Worm (Caenorhabditis elegans) whole organism, young adult: ENCODE results near the gene C32H11.3.

Source experiments
- F39B2.1 ChIP-seq: fragments of 200-800 bp; sonication (Bioruptor generic); IDR thresholded peaks from 2 replicates; pipeline ENCODE4 v1.3.6; 2022; ENCODE audit warnings: missing genetic modification reagents, missing genetic modification characterization, missing compliant biosample characterization
- dpl-1 ChIP-seq: fragments of 150-350 bp; optimal IDR thresholded peaks from 2 replicates; lab custom pipeline; 2014; ENCODE audit warnings: missing biosample characterization, missing genetic modification reagents, missing genetic modification characterization
- sea-2 ChIP-seq: fragments of 200-800 bp; sonication (Bioruptor generic); IDR thresholded peaks from 2 replicates; pipeline ENCODE4 v1.3.6; 2022; ENCODE audit warnings: missing genetic modification characterization, missing compliant biosample characterization
- snpc-4 ChIP-seq, 5 experiments: fragments of 150-350 bp in 1 of 5; sonication (generic microtip) in 4 of 5; optimal IDR thresholded peaks; 2 replicates each; lab custom pipeline; 2014 to 2018; ENCODE audit warnings: missing genetic modification characterization in 5 of 5, missing biosample characterization in 3 of 5, antibody characterized with exemption in 2 of 5, mild to moderate bottlenecking in 2 of 5, missing compliant biosample characterization in 2 of 5, missing genotype in 2 of 5, moderate library complexity in 2 of 5, missing genetic modification reagents in 1 of 5

DNA sequence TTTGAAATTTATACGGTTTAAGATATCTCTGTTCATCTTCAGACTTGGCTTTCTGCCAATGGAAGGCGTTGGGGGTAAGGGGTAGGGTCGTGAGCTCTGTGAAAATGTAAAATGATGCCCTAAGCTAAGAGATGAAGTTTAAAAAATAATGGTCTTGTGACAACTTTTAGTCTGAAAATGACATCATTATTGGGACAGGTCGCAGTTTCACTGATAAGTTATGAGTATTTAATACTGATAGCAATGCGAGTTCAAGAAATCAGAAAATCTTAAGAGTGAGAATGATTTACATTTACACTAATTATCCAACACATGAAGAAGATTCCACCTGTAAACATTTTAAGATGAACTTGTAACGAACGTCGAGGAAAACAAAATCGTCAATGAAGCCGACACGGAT is 46.3 kb downstream of the C32H11.3 start:
- TF ChIP-seq dpl-1 (GFP tag; lab: Kevin White, UChicago) (no peak), F39B2.1 (GFP tag; lab: Robert Waterston, UW) (no peak), sea-2 (GFP tag; lab: Robert Waterston, UW) (no peak), snpc-4 (GFP tag; optimal IDR thresholded peaks at IDR 0.05; lab: Kevin White, UChicago) (no peak), snpc-4 (tag; optimal IDR thresholded peaks at IDR 0.05; lab: Kevin White, UChicago) (no peak)
